Worm (Caenorhabditis elegans) whole organism, L1 larva: ENCODE results near the gene ZK84.1.

Source experiments
- C04F5.9 ChIP-seq: sonication (generic microtip); optimal IDR thresholded peaks from 2 replicates; lab custom pipeline; 2016; ENCODE audit warnings: missing genetic modification characterization, missing compliant biosample characterization
- C16A3.4 ChIP-seq: fragments of 150-350 bp; optimal IDR thresholded peaks from 2 replicates; lab custom pipeline; 2014; ENCODE audit warnings: missing biosample characterization, missing genetic modification characterization
- C34B4.2 ChIP-seq: sonication (generic microtip); optimal IDR thresholded peaks from 2 replicates; lab custom pipeline; 2017; ENCODE audit warnings: mild to moderate bottlenecking, missing genetic modification characterization, missing compliant biosample characterization
- aha-1 ChIP-seq: fragments of 150-350 bp; optimal IDR thresholded peaks from 2 replicates; lab custom pipeline; 2014; ENCODE audit warnings: missing biosample characterization, missing genetic modification characterization
- alr-1 ChIP-seq: fragments of 200-800 bp; sonication (Bioruptor generic); optimal IDR thresholded peaks from 2 replicates; lab custom pipeline; 2018; ENCODE audit warnings: borderline replicate concordance, mild to moderate bottlenecking, missing genetic modification characterization, missing compliant biosample characterization
- ama-1 ChIP-seq: fragments of 150-350 bp; optimal IDR thresholded peaks from 2 replicates; lab custom pipeline; 2014
- blmp-1 ChIP-seq: fragments of 150-350 bp; optimal IDR thresholded peaks from 2 replicates; lab custom pipeline; 2014; ENCODE audit warnings: missing biosample characterization, missing genetic modification characterization
- ceh-63 ChIP-seq: fragments of 200-800 bp; sonication (Bioruptor generic); optimal IDR thresholded peaks from 2 replicates; lab custom pipeline; 2018; ENCODE audit warnings: mild to moderate bottlenecking, missing genetic modification characterization, missing compliant biosample characterization
- ceh-8 ChIP-seq: fragments of 200-800 bp; sonication (Bioruptor generic); optimal IDR thresholded peaks from 2 replicates; lab custom pipeline; 2018; ENCODE audit warnings: mild to moderate bottlenecking, missing genetic modification characterization, moderate library complexity, missing compliant biosample characterization
- ceh-88 ChIP-seq: fragments of 200-800 bp; sonication (Bioruptor generic); IDR thresholded peaks from 2 replicates; pipeline ENCODE4 v1.3.6; 2022; ENCODE audit warnings: missing genetic modification characterization, missing compliant biosample characterization
- ces-1 ChIP-seq: fragments of 150-350 bp; optimal IDR thresholded peaks from 2 replicates; lab custom pipeline; 2014; ENCODE audit warnings: missing biosample characterization, missing genetic modification reagents, missing genetic modification characterization
- efl-1 ChIP-seq, 4 experiments: fragments of 150-350 bp; optimal IDR thresholded peaks in 3 of 4; peaks in 1 of 4; 1 replicate in 1 of 4; 2 replicates in 3 of 4; lab custom pipeline; 2014; ENCODE audit warnings: missing biosample characterization in 2 of 4, missing genetic modification characterization in 2 of 4, missing genetic modification reagents in 2 of 4
- egl-13 ChIP-seq: sonication (generic microtip); optimal IDR thresholded peaks from 2 replicates; lab custom pipeline; 2016; ENCODE audit warnings: missing genotype, missing genetic modification reagents, missing genetic modification characterization, missing compliant biosample characterization
- egl-27 ChIP-seq, 2 experiments: fragments of 150-350 bp in 1 of 2; sonication (generic microtip); optimal IDR thresholded peaks; 3 replicates each; lab custom pipeline; 2017 to 2018; ENCODE audit warnings: missing biosample characterization in 2 of 2, missing genetic modification characterization in 2 of 2, missing genetic modification reagents in 2 of 2
- elt-2 ChIP-seq: sonication (generic microtip); optimal IDR thresholded peaks from 2 replicates; lab custom pipeline; 2016; ENCODE audit warnings: missing genetic modification characterization, mild to moderate bottlenecking, inconsistent platforms, missing compliant biosample characterization, missing genetic modification reagents
- ets-5 ChIP-seq: fragments of 200-800 bp; sonication (Bioruptor generic); IDR thresholded peaks from 2 replicates; pipeline ENCODE4 v1.3.6; 2022; ENCODE audit warnings: missing genetic modification characterization, missing compliant biosample characterization
- fkh-4 ChIP-seq: sonication (generic microtip); optimal IDR thresholded peaks from 2 replicates; lab custom pipeline; 2016; ENCODE audit warnings: missing compliant biosample characterization, missing genetic modification characterization, borderline replicate concordance
- grh-1 ChIP-seq: fragments of 200-800 bp; sonication (Bioruptor generic); IDR thresholded peaks from 2 replicates; pipeline ENCODE4 v1.3.6; 2022; ENCODE audit warnings: missing genetic modification reagents, missing genetic modification characterization, missing compliant biosample characterization
- hlh-17 ChIP-seq: fragments of 200-800 bp; sonication (Bioruptor generic); optimal IDR thresholded peaks from 2 replicates; lab custom pipeline; 2018; ENCODE audit warnings: missing genetic modification characterization, mild to moderate bottlenecking, missing compliant biosample characterization, moderate library complexity, borderline replicate concordance
- isw-1 ChIP-seq: fragments of 200-800 bp; sonication (Bioruptor generic); IDR thresholded peaks from 2 replicates; pipeline ENCODE4 v1.3.6; 2022; ENCODE audit warnings: missing genetic modification characterization, missing compliant biosample characterization
- jun-1 ChIP-seq: fragments of 150-350 bp; optimal IDR thresholded peaks from 2 replicates; lab custom pipeline; 2014; ENCODE audit warnings: missing biosample characterization, missing genetic modification reagents, missing genetic modification characterization
- lin-13 ChIP-seq: fragments of 150-350 bp; optimal IDR thresholded peaks from 2 replicates; lab custom pipeline; 2014; ENCODE audit warnings: missing biosample characterization, missing genetic modification reagents, missing genetic modification characterization
- lin-14 ChIP-seq: fragments of 200-800 bp; sonication (Bioruptor generic); optimal IDR thresholded peaks from 2 replicates; lab custom pipeline; 2018; ENCODE audit warnings: mild to moderate bottlenecking, missing genetic modification characterization, moderate library complexity, missing compliant biosample characterization
- lin-15B ChIP-seq: fragments of 150-350 bp; sonication (generic microtip); optimal IDR thresholded peaks from 3 replicates; lab custom pipeline; 2014; ENCODE audit warnings: missing biosample characterization, missing genetic modification characterization
- lin-35 ChIP-seq, 2 experiments: fragments of 150-350 bp; optimal IDR thresholded peaks; 2 replicates each; lab custom pipeline; 2014; ENCODE audit warnings: missing biosample characterization in 2 of 2, missing genetic modification characterization in 2 of 2, missing genetic modification reagents in 2 of 2
- lin-39 ChIP-seq: fragments of 150-350 bp; optimal IDR thresholded peaks from 2 replicates; lab custom pipeline; 2014; ENCODE audit warnings: missing biosample characterization, missing genetic modification reagents, missing genetic modification characterization
- lir-3 ChIP-seq: sonication (generic microtip); optimal IDR thresholded peaks from 2 replicates; lab custom pipeline; 2016; ENCODE audit warnings: mild to moderate bottlenecking, missing genetic modification characterization, moderate library complexity, missing compliant biosample characterization; ENCODE audit not compliant: poor library complexity
- mab-9 ChIP-seq: fragments of 200-800 bp; sonication (Bioruptor generic); IDR thresholded peaks from 2 replicates; pipeline ENCODE4 v1.3.6; 2022; ENCODE audit warnings: missing genetic modification reagents, missing genetic modification characterization, missing compliant biosample characterization
- nhr-11 ChIP-seq: fragments of 150-350 bp; optimal IDR thresholded peaks from 2 replicates; lab custom pipeline; 2014; ENCODE audit warnings: missing biosample characterization, missing genetic modification characterization
- nhr-12 ChIP-seq: sonication (generic microtip); optimal IDR thresholded peaks from 2 replicates; lab custom pipeline; 2017; ENCODE audit warnings: missing biosample characterization, missing genetic modification characterization
- nhr-19 ChIP-seq: fragments of 200-800 bp; sonication (Bioruptor generic); conservative IDR thresholded peaks from 2 replicates; pipeline ENCODE4 v1.3.6; 2022; ENCODE audit warnings: missing genetic modification characterization, missing compliant biosample characterization
- nhr-20 ChIP-seq: sonication (generic microtip); optimal IDR thresholded peaks from 2 replicates; lab custom pipeline; 2016; ENCODE audit warnings: mild to moderate bottlenecking, missing genetic modification characterization, missing compliant biosample characterization
- nhr-237 ChIP-seq: fragments of 150-350 bp; optimal IDR thresholded peaks from 2 replicates; lab custom pipeline; 2014; ENCODE audit warnings: missing biosample characterization, missing genetic modification characterization
- nhr-28 ChIP-seq: fragments of 150-350 bp; optimal IDR thresholded peaks from 2 replicates; lab custom pipeline; 2014; ENCODE audit warnings: missing biosample characterization, missing genetic modification characterization
- nhr-84 ChIP-seq: sonication (generic microtip); optimal IDR thresholded peaks from 2 replicates; lab custom pipeline; 2017; ENCODE audit warnings: missing biosample characterization, missing genetic modification characterization
- nhr-85 ChIP-seq: sonication (generic microtip); peaks from one replicate; lab custom pipeline; 2016; ENCODE audit warnings: missing genetic modification characterization, inconsistent platforms, missing compliant biosample characterization
- pag-3 ChIP-seq: sonication (generic microtip); optimal IDR thresholded peaks from 2 replicates; lab custom pipeline; 2017; ENCODE audit warnings: missing genetic modification characterization, mild to moderate bottlenecking, missing compliant biosample characterization, antibody characterized with exemption, borderline replicate concordance; ENCODE audit not compliant: insufficient read depth
- pqm-1 ChIP-seq: sonication (generic microtip); optimal IDR thresholded peaks from 3 replicates; lab custom pipeline; 2017; ENCODE audit warnings: missing biosample characterization, missing genetic modification characterization
- rnt-1 ChIP-seq: sonication (generic microtip); optimal IDR thresholded peaks from 2 replicates; lab custom pipeline; 2016; ENCODE audit warnings: mild to moderate bottlenecking, missing genetic modification characterization, moderate library complexity, missing compliant biosample characterization
- skn-1 ChIP-seq: fragments of 150-350 bp; optimal IDR thresholded peaks from 2 replicates; lab custom pipeline; 2014; ENCODE audit warnings: missing biosample characterization, missing genetic modification characterization
- snpc-4 ChIP-seq: fragments of 150-350 bp; optimal IDR thresholded peaks from 2 replicates; lab custom pipeline; 2014; ENCODE audit warnings: missing biosample characterization, missing genetic modification characterization
- snu-23 ChIP-seq: sonication (generic microtip); optimal IDR thresholded peaks from 2 replicates; lab custom pipeline; 2016; ENCODE audit warnings: missing genetic modification characterization, missing compliant biosample characterization
- sox-4 ChIP-seq: sonication (generic microtip); optimal IDR thresholded peaks from 2 replicates; lab custom pipeline; 2016; ENCODE audit warnings: missing genetic modification characterization, missing compliant biosample characterization
- sptf-1 ChIP-seq: fragments of 150-350 bp; optimal IDR thresholded peaks from 2 replicates; lab custom pipeline; 2014; ENCODE audit warnings: missing biosample characterization, missing genetic modification characterization
- swsn-7 ChIP-seq: sonication (generic microtip); optimal IDR thresholded peaks from 2 replicates; lab custom pipeline; 2016; ENCODE audit warnings: missing genetic modification characterization, missing compliant biosample characterization
- tbx-2 ChIP-seq: sonication (generic microtip); optimal IDR thresholded peaks from 2 replicates; lab custom pipeline; 2016; ENCODE audit warnings: missing genetic modification characterization, missing compliant biosample characterization
- tlp-1 ChIP-seq: fragments of 150-350 bp; optimal IDR thresholded peaks from 2 replicates; lab custom pipeline; 2014; ENCODE audit warnings: missing biosample characterization, missing genetic modification characterization
- unc-86 ChIP-seq: sonication (generic microtip); optimal IDR thresholded peaks from 2 replicates; lab custom pipeline; 2016; ENCODE audit warnings: missing genetic modification characterization, missing compliant biosample characterization
- vab-15 ChIP-seq: sonication (generic microtip); optimal IDR thresholded peaks from 2 replicates; lab custom pipeline; 2017; ENCODE audit warnings: missing genotype, mild to moderate bottlenecking, missing genetic modification characterization, missing compliant biosample characterization
- xbp-1 ChIP-seq: sonication (generic microtip); optimal IDR thresholded peaks from 2 replicates; lab custom pipeline; 2016; ENCODE audit warnings: missing genetic modification characterization, missing compliant biosample characterization
- zag-1 ChIP-seq: fragments of 150-350 bp; optimal IDR thresholded peaks from 2 replicates; lab custom pipeline; 2014; ENCODE audit warnings: missing biosample characterization, missing genetic modification characterization
- ztf-11 ChIP-seq, 2 experiments: sonication (generic microtip); optimal IDR thresholded peaks; 2 replicates each; lab custom pipeline; 2016 to 2017; ENCODE audit warnings: missing genetic modification characterization in 2 of 2, missing biosample characterization in 1 of 2, missing compliant biosample characterization in 1 of 2
- ztf-4 ChIP-seq: fragments of 150-350 bp; optimal IDR thresholded peaks from 2 replicates; lab custom pipeline; 2014; ENCODE audit warnings: missing biosample characterization, missing genetic modification characterization

The ZK84.1 gene

ce11 chrII:6028594-6029141, 8.2 kb downstream of the ZK84.1 start:
- TF ChIP-seq lin-35 (GFP tag; optimal IDR thresholded peaks at IDR 0.05; lab: Kevin White, UChicago): no peak
- TF ChIP-seq ceh-88 (GFP tag; lab: Robert Waterston, UW): no peak
- no peak for TF ChIP-seq alr-1 (tag; lab: Kevin White, UChicago)
- TF ChIP-seq nhr-85 (tag; lab: Kevin White, UChicago): no peak
- TF ChIP-seq egl-13 (tag; lab: Kevin White, UChicago): no peak
- no peak for TF ChIP-seq blmp-1 (tag; lab: Kevin White, UChicago)
- no peak for TF ChIP-seq nhr-11 (tag; lab: Kevin White, UChicago)
- no peak for TF ChIP-seq jun-1
- peak; percentile 19 for TF ChIP-seq lin-39 (tag; lab: Kevin White, UChicago)
- no peak for TF ChIP-seq ztf-4 (tag; lab: Kevin White, UChicago)
- no peak for TF ChIP-seq ets-5 (GFP tag; lab: Robert Waterston, UW)
- TF ChIP-seq aha-1 (tag; lab: Kevin White, UChicago): no peak
- TF ChIP-seq efl-1 (optimal IDR thresholded peaks at IDR 0.05; lab: Kevin White, UChicago): peak; percentile 12 to 20
- peak in 1 of 2 experiments; percentile 84 for TF ChIP-seq efl-1 (GFP tag; optimal IDR thresholded peaks at IDR 0.05 in 1 of 2; lab: Kevin White, UChicago)
- peak; percentile 46 for TF ChIP-seq snu-23 (GFP tag; lab: Kevin White, UChicago)
- TF ChIP-seq ces-1: no peak
- TF ChIP-seq unc-86 (tag; lab: Kevin White, UChicago): no peak
- no peak for TF ChIP-seq snpc-4
- no peak for TF ChIP-seq pqm-1 (tag; lab: Kevin White, UChicago)
- TF ChIP-seq grh-1 (GFP tag; lab: Robert Waterston, UW): no peak
- no peak for TF ChIP-seq isw-1 (GFP tag; lab: Robert Waterston, UW)
- TF ChIP-seq C16A3.4 (tag; lab: Kevin White, UChicago): no peak
- no peak for TF ChIP-seq ztf-11 (tag; optimal IDR thresholded peaks at IDR 0.05; lab: Kevin White, UChicago)
- no peak for TF ChIP-seq nhr-28 (tag; lab: Kevin White, UChicago)
- TF ChIP-seq ama-1 (lab: Kevin White, UChicago): no peak
- TF ChIP-seq fkh-4: no peak
- TF ChIP-seq lir-3 (tag; lab: Kevin White, UChicago): no peak
- TF ChIP-seq rnt-1 (tag; lab: Kevin White, UChicago): peak; percentile 66
- TF ChIP-seq nhr-237 (tag; lab: Kevin White, UChicago): no peak
- TF ChIP-seq vab-15 (tag; lab: Kevin White, UChicago): no peak
- TF ChIP-seq lin-15B (tag; lab: Kevin White, UChicago): no peak
- no peak for TF ChIP-seq xbp-1 (tag; lab: Kevin White, UChicago)
- peak; percentile 86 for TF ChIP-seq lin-14 (GFP tag; lab: Kevin White, UChicago)
- no peak for TF ChIP-seq tbx-2 (tag; lab: Kevin White, UChicago)
- no peak for TF ChIP-seq mab-9 (GFP tag; lab: Robert Waterston, UW)
- TF ChIP-seq pag-3: no peak
- no peak for TF ChIP-seq C04F5.9 (tag; lab: Kevin White, UChicago)
- TF ChIP-seq C34B4.2 (tag; lab: Kevin White, UChicago): no peak
- TF ChIP-seq swsn-7 (tag; lab: Kevin White, UChicago): peak; percentile 12
- TF ChIP-seq elt-2 (tag; lab: Kevin White, UChicago): no peak
- TF ChIP-seq hlh-17 (GFP tag; lab: Kevin White, UChicago): no peak
- TF ChIP-seq zag-1 (tag; lab: Kevin White, UChicago): no peak
- no peak for TF ChIP-seq ceh-8 (GFP tag; lab: Kevin White, UChicago)
- TF ChIP-seq egl-27 (tag; optimal IDR thresholded peaks at IDR 0.05; lab: Kevin White, UChicago): no peak
- no peak for TF ChIP-seq skn-1 (tag; lab: Kevin White, UChicago)
- TF ChIP-seq nhr-19 (GFP tag; lab: Robert Waterston, UW): peak; percentile 38; the same call in 1 of the 2 replicates
- TF ChIP-seq lin-13 (GFP tag; lab: Kevin White, UChicago): no peak
- TF ChIP-seq tlp-1: no peak
- TF ChIP-seq sox-4 (tag; lab: Kevin White, UChicago): no peak
- TF ChIP-seq nhr-20: peak; percentile 31
- TF ChIP-seq nhr-84 (tag; lab: Kevin White, UChicago): no peak
- no peak for TF ChIP-seq ceh-63
- no peak for TF ChIP-seq nhr-12 (tag; lab: Kevin White, UChicago)
- no peak for TF ChIP-seq sptf-1 (tag; lab: Kevin White, UChicago)
